Worm (Caenorhabditis elegans): ENCODE data around the gene sqst-5.

Gene sqst-5

ce11 chrIII:169478-169877 is 22.1 kb upstream of the sqst-5 start, which contains the start of gene F40G9.18:
F40G9.18 (minus strand) TSS chrIII:169578.
- no peak for TF ChIP-seq unc-62 (GFP tag; optimal IDR thresholded peaks at IDR 0.05)

ce11 chrIII:165390-165789 is 18.0 kb upstream of the sqst-5 start, which contains the start of gene F40G9.7:
F40G9.7 (plus strand) TSS chrIII:165690.
- TF ChIP-seq unc-62 (GFP tag; optimal IDR thresholded peaks at IDR 0.05), result no peak

ce11 chrIII:164775-165174 is 17.4 kb upstream of the sqst-5 start, which contains the start of gene F40G9.8:
F40G9.8 (minus strand) TSS chrIII:164875.
- no peak for TF ChIP-seq unc-62 (GFP tag; optimal IDR thresholded peaks at IDR 0.05)

ce11 chrIII:159665-160064 is 12.2 kb upstream of the sqst-5 start:
- no peak for TF ChIP-seq unc-62 (GFP tag; optimal IDR thresholded peaks at IDR 0.05)

- TF ChIP-seq unc-62 (GFP tag; optimal IDR thresholded peaks at IDR 0.05), result no peak
These were observed 11.7 kb upstream of the sqst-5 start for ce11 chrIII:159149-159548.

ce11 chrIII:157980-158379 is 10.6 kb upstream of the sqst-5 start:
- TF ChIP-seq unc-62 (GFP tag; optimal IDR thresholded peaks at IDR 0.05), result no peak

DNA sequence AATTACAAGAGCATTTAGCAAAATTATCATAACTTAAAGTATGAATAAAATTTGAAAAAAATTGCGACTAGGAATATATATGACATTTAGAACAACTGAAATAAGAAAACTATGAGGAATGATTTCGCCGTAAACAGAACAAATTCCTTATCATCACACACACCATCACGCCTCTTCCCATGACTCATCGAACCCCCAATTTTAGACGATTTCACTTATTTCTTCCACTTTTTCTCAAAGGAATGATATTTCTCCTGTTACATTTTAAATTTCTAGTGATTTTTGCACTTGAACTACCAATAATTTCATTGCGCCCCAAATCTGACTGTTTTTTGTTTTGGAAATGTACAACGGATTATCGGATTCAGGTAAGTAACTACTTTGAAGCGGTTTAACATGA is 9.2 kb upstream of the sqst-5 start, which contains the start of the genes zig-13 and ver-1:
Gene zig-13, minus strand, starts transcription at position 101 of the 400 bp plus-strand sequence.
Gene ver-1, plus strand, starts transcription at position 180 of the 400 bp plus-strand sequence.
- TF ChIP-seq unc-62 (GFP tag; optimal IDR thresholded peaks at IDR 0.05), result no peak

DNA sequence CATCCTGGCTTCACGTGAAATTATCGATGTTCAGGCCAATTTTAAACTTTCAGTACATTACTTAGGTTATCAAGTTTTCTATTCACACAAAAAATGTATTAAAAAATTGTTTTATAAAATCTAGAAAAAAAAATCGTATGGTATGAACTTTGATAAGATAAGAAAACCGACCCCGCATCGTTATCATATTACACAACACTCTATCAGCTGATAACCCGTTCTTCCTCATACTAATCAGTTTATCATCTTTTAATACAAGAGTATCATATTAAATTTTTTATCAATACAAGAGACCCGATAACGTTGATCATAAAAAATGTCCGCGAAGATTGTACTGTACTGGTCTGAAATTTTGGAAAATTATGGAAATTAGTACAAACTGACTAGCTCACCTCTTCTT is 6.7 kb upstream of the sqst-5 start:
- TF ChIP-seq unc-62 (GFP tag; optimal IDR thresholded peaks at IDR 0.05), result no peak

- no peak for TF ChIP-seq unc-62 (GFP tag; optimal IDR thresholded peaks at IDR 0.05)
These were observed 3.7 kb upstream of the sqst-5 start for ce11 chrIII:151084-151483.

- no peak for TF ChIP-seq unc-62 (GFP tag; optimal IDR thresholded peaks at IDR 0.05)
These were observed 1.7 kb upstream of the sqst-5 start for ce11 chrIII:149132-149531.

- no peak for TF ChIP-seq unc-62 (GFP tag; optimal IDR thresholded peaks at IDR 0.05)
These were observed 1.1 kb downstream of the sqst-5 start, which contains the start of gene fbxb-84 for ce11 chrIII:146369-146768. fbxb-84 (minus strand) TSS chrIII:146469.

- no peak for TF ChIP-seq unc-62 (GFP tag; optimal IDR thresholded peaks at IDR 0.05)
These were observed 2.3 kb downstream of the sqst-5 start, which contains the start of the genes T17A3.12 and fbxb-83 for ce11 chrIII:145078-145477. T17A3.12 (minus strand) TSS chrIII:145178. fbxb-83 (minus strand) TSS chrIII:145211.

DNA sequence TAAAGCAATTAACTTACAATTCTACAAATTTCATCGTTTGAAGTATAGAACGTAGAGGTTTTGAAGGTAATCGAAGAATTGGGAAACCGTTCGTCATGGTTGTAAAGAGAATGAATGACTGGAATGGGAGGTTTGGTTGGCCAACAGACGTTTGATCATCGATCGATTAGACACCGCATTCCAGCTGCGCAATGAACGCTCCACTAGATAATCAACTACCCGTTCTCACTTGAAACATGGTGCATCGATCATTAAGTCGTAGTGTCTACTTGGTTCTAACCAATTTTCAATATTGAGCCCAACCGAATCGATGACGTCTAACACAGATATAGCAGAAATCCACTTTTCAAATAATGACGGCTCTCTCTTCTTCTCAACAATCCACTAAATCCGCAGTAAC is 4.3 kb downstream of the sqst-5 start, which contains the start of gene fbxb-82:
Gene fbxb-82, minus strand, starts transcription at position 101 of the 400 bp plus-strand sequence.
- TF ChIP-seq unc-62 (GFP tag; optimal IDR thresholded peaks at IDR 0.05), result no peak

ce11 chrIII:140904-141303 is 6.5 kb downstream of the sqst-5 start, which contains the start of gene fbxb-81:
fbxb-81 (minus strand) TSS chrIII:141217.
- TF ChIP-seq unc-62 (GFP tag; optimal IDR thresholded peaks at IDR 0.05), result no peak

DNA sequence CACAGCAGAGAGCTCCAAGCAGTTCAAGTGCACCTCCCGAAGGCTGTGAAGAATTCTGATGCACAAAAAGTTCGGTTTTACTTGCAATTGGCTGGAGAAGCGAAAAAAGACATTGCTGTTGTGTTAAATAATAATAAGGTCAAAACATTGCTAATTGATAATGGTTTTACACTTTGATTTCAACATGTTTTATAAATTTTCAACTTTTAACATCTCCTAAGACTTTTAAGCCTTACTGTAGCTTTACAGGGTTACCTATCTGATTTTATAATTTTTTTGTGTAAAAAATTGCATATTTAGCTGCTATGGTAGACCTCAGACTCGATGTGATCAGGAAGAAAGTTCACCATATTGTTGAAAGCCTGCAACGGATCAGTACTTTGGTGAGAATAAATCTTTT is 13.2 kb downstream of the sqst-5 start, which contains the start of gene pals-25:
Gene pals-25, plus strand, starts transcription at position 301 of the 400 bp plus-strand sequence.
- no peak for TF ChIP-seq unc-62 (GFP tag; optimal IDR thresholded peaks at IDR 0.05)

ce11 chrIII:132118-132517 is 15.3 kb downstream of the sqst-5 start, which contains the start of gene pals-22:
pals-22 (plus strand) TSS chrIII:132418.
- no peak for TF ChIP-seq unc-62 (GFP tag; optimal IDR thresholded peaks at IDR 0.05)

- no peak for TF ChIP-seq unc-62 (GFP tag; optimal IDR thresholded peaks at IDR 0.05)
These were observed 15.8 kb downstream of the sqst-5 start for ce11 chrIII:131627-132026.

DNA sequence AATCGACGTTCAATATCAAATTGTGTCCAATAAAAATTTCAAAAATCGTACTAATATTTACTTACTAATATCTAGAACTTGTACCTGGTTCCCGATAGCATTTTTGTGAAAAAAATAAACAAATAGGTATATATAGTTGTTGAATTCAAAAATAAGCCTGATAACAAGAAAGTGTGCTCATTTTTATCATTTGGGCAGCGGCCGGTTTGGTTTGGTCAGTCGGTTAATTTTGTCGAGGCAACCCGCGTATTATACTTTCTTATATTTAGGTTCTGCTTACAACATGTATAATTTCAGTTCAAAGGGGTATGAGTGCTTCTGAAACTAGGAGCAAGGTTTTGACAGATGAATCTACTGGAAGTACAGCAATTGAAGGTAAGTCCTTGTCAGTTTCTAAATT is 16.8 kb downstream of the sqst-5 start, which contains the start of the genes nhr-280 and C29F9.2:
Gene nhr-280, minus strand, starts transcription at position 101 of the 400 bp plus-strand sequence.
Gene C29F9.2, plus strand, starts transcription at position 298 of the 400 bp plus-strand sequence.
- no peak for TF ChIP-seq unc-62 (GFP tag; optimal IDR thresholded peaks at IDR 0.05)

Measured in whole organism, dauer.